Worm (Caenorhabditis elegans) whole organism, L2 larva: ENCODE results near the gene K11D12.7.

Experiments
- ceh-82 ChIP-seq: fragments of 150-350 bp; optimal IDR thresholded peaks from 2 replicates; lab custom pipeline; 2014; ENCODE audit warnings: missing biosample characterization, missing genetic modification characterization
- dmd-4 ChIP-seq: sonication (generic microtip); optimal IDR thresholded peaks from 2 replicates; lab custom pipeline; 2017; ENCODE audit warnings: missing biosample characterization, missing genetic modification characterization
- mdl-1 ChIP-seq, 2 experiments: fragments of 150-350 bp in 1 of 2; sonication (generic microtip) in 1 of 2; optimal IDR thresholded peaks; 2 replicates each; lab custom pipeline; 2017; ENCODE audit warnings: missing biosample characterization in 2 of 2, missing genetic modification characterization in 2 of 2
- nhr-12 ChIP-seq: fragments of 150-350 bp; optimal IDR thresholded peaks from 2 replicates; lab custom pipeline; 2014; ENCODE audit warnings: missing biosample characterization, missing genetic modification characterization
- nhr-237 ChIP-seq: fragments of 150-350 bp; optimal IDR thresholded peaks from 2 replicates; lab custom pipeline; 2014; ENCODE audit warnings: missing biosample characterization, missing genetic modification characterization
- skn-1 ChIP-seq: sonication (generic microtip); optimal IDR thresholded peaks from 2 replicates; lab custom pipeline; 2017; ENCODE audit warnings: missing biosample characterization, missing genetic modification characterization
- unc-62 ChIP-seq: fragments of 150-350 bp; optimal IDR thresholded peaks from 2 replicates; lab custom pipeline; 2014; ENCODE audit warnings: missing biosample characterization, missing genetic modification reagents, missing genetic modification characterization
- ztf-1 ChIP-seq: fragments of 200-800 bp; sonication (Bioruptor generic); conservative IDR thresholded peaks from 2 replicates; pipeline ENCODE4 v1.3.6; 2022; ENCODE audit warnings: missing genetic modification characterization, missing compliant biosample characterization

DNA sequence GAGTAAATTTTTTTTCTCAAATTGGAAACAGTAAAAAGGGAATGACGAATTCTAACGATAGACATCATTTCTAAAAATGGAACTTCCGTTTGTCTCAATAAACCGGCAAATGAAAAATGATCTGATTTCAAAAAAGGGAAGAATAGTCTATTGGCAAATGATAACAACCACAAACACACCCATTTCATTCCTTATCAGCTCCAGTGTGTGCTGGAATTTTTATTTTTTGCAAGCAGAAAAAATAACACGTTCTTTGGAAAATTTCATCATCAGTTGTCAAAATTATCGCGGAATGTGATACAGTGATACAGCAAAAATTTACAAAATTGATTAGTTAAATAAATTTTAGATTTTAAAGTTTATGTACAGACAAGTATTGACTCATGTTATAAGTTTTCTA, 31.1 kb upstream of the K11D12.7 start:
- TF ChIP-seq skn-1 (tag; lab: Kevin White, UChicago) (no peak), mdl-1 (tag; optimal IDR thresholded peaks at IDR 0.05; lab: Kevin White, UChicago) (no peak), unc-62 (no peak), dmd-4 (no peak), ztf-1 (GFP tag; lab: Robert Waterston, UW) (no peak), ceh-82 (tag; lab: Kevin White, UChicago) (no peak), nhr-237 (tag; lab: Kevin White, UChicago) (no peak), nhr-12 (tag; lab: Kevin White, UChicago) (no peak)
